Fruit fly (Drosophila melanogaster) S2 (cell line): Measurements from ENCODE around the gene Cyp304a1.

Experiments
- CG8478 ChIP-seq: fragments of >200 bp; optimal IDR thresholded peaks from 2 replicates; lab custom pipeline; 2018
- CTCF ChIP-seq, 2 experiments: fragments of >200 bp; optimal IDR thresholded peaks; 2 replicates each; lab custom pipeline; 2018

Gene Cyp304a1

DNA sequence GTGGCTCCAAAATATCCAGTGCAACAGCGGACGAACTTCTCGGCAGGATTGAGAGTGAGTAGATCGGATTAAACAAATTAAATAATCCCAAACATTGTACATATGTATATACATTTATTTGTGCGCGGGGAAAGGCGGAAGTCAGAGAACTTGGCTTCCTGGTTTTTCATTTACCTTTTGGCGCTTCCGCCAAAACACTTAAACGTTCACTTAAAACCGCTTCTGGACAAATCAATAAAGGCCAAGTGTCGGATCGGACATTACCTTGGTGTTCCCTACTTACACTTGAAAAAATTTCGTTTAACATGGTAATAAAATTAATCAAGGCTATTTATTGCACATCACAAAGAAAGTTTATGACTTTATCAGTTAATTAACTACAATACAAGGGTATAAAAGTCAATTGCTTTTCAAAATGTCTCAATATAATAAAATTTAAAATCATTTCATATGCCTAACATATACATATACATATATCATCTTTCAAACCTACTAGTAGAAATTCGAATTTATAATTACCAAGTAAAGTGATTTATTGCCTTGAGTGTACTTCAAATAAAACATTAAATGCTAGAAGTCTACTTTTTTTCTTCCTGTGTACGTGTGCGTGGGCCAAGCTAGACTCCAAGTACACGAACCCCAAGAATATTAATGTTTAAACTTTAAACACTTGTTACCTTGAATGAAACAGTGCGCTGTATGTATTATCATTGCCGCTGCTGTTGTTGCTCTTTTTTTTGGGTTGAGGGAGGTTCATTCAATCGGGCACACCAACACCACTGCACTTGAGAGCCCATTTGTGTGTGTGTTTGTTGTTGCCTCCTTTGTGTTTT, 18.0 kb downstream of the Cyp304a1 start:
- TF ChIP-seq CG8478 (lab: Kevin White, UChicago) (no peak), CTCF (optimal IDR thresholded peaks at IDR 0.05; lab: Kevin White, UChicago) (no peak)

DNA sequence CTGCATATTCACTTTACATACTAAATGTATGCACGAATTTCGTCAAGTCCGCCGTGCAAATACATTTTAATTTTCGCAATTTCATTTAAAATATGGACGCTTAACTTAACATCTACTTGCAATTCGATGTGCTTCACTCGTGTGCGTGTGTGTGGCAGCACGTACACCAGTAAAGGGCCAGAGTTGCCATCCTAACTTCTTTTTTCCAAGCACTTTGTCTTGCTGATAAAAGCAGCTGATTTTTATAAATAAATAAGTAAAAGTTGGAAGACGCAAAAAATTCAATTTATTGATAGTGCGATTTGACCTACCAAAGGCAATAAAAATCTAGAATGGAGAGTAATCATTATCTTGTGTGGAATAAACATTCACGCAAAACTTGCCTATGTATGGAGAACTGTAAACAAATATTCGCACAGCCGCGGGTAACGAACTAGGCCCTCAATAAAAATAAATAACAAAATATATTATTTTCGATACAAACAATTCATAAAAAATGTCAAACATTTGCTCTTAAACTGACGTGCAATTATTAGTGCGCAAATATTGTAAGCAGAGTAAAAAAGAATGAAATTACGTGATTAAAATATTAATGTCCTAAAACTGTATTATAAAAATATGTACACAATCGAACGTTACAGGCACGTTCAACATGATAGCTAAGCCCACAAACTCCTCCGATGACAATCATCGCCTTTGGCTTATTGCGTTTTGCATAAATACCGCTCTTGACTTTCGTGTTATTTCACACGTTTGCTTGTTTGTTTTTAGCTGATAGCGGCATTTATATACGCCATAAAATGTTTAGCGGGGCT, 18.8 kb downstream of the Cyp304a1 start:
- TF ChIP-seq CTCF (optimal IDR thresholded peaks at IDR 0.05; lab: Kevin White, UChicago) (no peak), CG8478 (lab: Kevin White, UChicago) (no peak)

DNA sequence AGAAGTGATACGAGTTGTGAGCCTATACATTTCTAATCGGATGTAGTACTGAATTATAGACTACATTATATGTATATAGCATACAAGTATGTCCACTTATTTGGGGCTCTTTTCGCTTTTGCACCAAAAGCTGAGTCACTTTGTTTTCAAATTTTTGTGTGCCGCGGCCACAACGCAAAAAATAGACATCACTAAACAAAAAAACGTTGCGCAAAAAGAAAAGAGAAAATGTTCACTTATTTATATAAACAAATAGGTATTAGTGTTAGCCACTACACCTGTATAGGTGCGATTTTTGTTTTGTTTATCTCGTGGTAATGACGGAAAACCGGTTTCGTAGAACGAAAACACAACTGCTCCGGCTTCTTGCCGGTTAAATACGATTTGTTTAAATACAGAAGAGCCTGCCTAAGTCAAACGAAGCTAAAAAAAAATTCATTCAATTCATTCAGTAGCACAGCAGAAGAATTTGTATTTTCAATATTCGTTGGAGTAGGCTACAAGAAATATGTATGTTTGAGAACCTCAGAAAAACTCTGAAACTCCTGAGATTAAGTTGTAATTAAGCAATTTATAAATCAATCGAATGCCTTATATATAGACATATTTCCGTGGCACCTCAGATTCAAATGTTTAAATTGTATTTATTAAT, 19.5 kb downstream of the Cyp304a1 start:
- TF ChIP-seq CG8478 (lab: Kevin White, UChicago) (no peak), CTCF (optimal IDR thresholded peaks at IDR 0.05; lab: Kevin White, UChicago) (no peak)

- TF ChIP-seq CTCF (optimal IDR thresholded peaks at IDR 0.05; lab: Kevin White, UChicago), result no peak
- no peak for TF ChIP-seq CG8478 (lab: Kevin White, UChicago)
Observed at dm6 chr3R:12985828-12986530, 22.4 kb downstream of the Cyp304a1 start, which contains the start of gene CG31342. Gene CG31342, plus strand, starts transcription at chr3R:12986041.

dm6 chr3R:12988411-12988810, 24.8 kb downstream of the Cyp304a1 start, which contains the start of gene CG14383:
Gene CG14383, minus strand, starts transcription at chr3R:12988511.
- TF ChIP-seq CG8478 (lab: Kevin White, UChicago), result no peak
- TF ChIP-seq CTCF (optimal IDR thresholded peaks at IDR 0.05; lab: Kevin White, UChicago), result no peak

dm6 chr3R:12993018-12993417, 29.4 kb downstream of the Cyp304a1 start, which contains the start of gene yellow-f:
Gene yellow-f, minus strand, starts transcription at chr3R:12993201.
- no peak for TF ChIP-seq CTCF (optimal IDR thresholded peaks at IDR 0.05; lab: Kevin White, UChicago)
- no peak for TF ChIP-seq CG8478 (lab: Kevin White, UChicago)

DNA sequence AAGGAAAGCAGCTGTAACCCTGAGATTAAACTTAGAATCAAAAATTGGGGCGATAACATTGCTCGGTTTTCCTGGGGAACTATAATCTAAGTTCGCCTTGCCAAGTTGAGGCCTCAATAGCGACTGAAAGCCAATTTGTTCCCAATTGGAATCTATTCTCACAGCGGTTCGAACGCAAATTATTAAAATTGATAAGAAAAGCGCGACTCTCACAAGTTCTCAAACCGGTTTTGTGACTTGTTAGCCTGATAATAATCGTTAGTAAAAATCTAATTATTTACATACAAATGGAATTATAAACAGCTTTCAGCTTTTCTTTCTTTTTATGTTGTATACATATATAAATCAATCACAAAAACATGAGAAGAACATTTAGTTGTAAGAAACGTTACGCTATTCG, 31.5 kb downstream of the Cyp304a1 start, which contains the start of gene yellow-f2:
Gene yellow-f2 (minus strand): TSS at position 101 of the 400 bp plus-strand sequence.
- no peak for TF ChIP-seq CTCF (optimal IDR thresholded peaks at IDR 0.05; lab: Kevin White, UChicago)
- no peak for TF ChIP-seq CG8478 (lab: Kevin White, UChicago)

DNA sequence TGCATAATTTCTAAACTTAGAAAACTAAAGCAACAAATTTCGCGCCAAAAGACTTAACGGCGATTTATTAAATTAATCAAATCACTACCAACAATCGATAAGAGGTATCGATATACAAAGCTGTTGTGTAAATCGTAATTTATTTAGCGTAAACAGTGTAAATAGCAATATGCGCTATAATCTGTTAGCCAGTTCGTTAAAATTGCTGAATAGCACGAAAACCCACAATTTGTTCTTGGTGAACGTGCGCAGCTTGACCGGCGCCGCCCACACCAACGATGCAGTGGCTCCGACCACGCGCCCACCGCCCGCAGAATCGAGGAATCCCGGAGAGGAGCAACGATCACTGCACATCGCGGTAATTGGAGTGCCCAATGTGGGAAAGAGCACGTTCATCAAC, 31.9 kb downstream of the Cyp304a1 start, which contains the start of gene CG7488:
Gene CG7488 (plus strand): TSS at position 99 of the 400 bp plus-strand sequence.
- no peak for TF ChIP-seq CG8478 (lab: Kevin White, UChicago)
- no peak for TF ChIP-seq CTCF (optimal IDR thresholded peaks at IDR 0.05; lab: Kevin White, UChicago)

DNA sequence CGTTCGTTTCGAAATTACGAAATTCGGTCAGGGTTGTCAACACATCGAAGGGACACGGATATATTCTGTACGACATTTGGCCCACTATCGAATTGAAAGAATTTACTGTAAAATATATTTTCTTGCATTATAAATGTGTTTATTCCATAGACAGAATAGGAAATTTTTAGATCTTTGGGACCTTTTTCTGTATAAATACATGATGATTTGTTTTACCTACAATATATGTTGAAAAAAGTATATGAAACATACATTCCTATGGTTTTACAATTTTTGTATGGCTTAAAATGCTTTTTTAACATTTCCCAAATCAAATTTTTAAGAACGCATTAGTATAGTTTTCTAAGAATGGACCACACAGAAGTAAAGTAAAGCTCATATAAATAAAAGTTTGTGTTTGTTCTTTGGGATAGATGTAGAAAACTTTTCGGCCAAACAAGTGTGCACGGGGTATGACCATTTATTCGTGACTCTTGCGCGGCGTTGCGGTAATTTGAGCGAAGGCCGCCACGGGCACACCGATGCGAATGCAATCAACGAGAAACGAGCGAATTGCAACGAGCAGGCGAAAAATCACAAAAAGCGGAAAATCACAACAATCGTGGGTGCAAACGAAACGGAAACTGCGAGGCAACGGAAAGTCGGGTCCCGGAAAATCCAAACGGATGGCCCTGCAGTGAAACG, 34.1 kb downstream of the Cyp304a1 start, which contains the start of the genes CG17327, CG44194 and CG7518:
Gene CG17327 (minus strand): TSS at position 177 of the 684 bp plus-strand sequence.
Gene CG44194 (minus strand): TSS at position 177 of the 684 bp plus-strand sequence.
Gene CG7518 (plus strand): TSS at position 540 of the 684 bp plus-strand sequence.
- no peak for TF ChIP-seq CG8478 (lab: Kevin White, UChicago)
- no peak for TF ChIP-seq CTCF (optimal IDR thresholded peaks at IDR 0.05; lab: Kevin White, UChicago)

dm6 chr3R:12998234-12998591, 34.6 kb downstream of the Cyp304a1 start:
- TF ChIP-seq CG8478 (lab: Kevin White, UChicago) (no peak), CTCF (optimal IDR thresholded peaks at IDR 0.05; lab: Kevin White, UChicago) (no peak)

DNA sequence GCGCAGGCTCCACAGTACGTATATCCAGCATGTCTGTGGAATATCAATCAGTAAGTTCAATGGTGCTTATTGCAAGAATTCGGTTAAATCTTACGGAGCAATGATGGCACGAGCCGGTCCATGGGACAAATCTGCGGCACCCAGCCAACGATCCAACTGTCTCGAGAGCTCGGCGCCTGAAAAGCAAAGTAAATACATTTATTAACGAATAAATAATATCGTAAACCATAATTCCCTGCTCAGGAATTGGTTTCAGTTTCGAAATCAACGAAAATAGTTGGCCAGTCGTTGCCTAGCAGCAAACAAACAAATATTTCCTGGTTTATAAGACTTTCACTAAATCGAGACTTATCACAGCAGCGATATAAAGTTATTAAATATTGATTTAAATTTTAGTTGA, 46.0 kb downstream of the Cyp304a1 start, which contains the start of gene CG11656:
Gene CG11656 (plus strand): TSS at position 301 of the 400 bp plus-strand sequence.
- TF ChIP-seq CTCF (optimal IDR thresholded peaks at IDR 0.05; lab: Kevin White, UChicago), result no peak
- TF ChIP-seq CG8478 (lab: Kevin White, UChicago), result no peak

dm6 chr3R:13010905-13011620, 47.5 kb downstream of the Cyp304a1 start, which contains the start of gene CG8031:
Gene CG8031, minus strand, starts transcription at chr3R:13011310.
- no peak for TF ChIP-seq CG8478 (lab: Kevin White, UChicago)
- no peak for TF ChIP-seq CTCF (optimal IDR thresholded peaks at IDR 0.05; lab: Kevin White, UChicago)
